Fruit fly (Drosophila melanogaster): Measurements from ENCODE around the gene CG13731.

The CG13731 gene

dm6 chr3L:17415967-17416749, 27.4 kb upstream of the CG13731 start (continued):
- no peak for TF ChIP-seq Hmx (GFP tag; optimal IDR thresholded peaks at IDR 0.05)
- TF ChIP-seq Oli (tag; optimal IDR thresholded peaks at IDR 0.05): peak; percentile 9
- TF ChIP-seq vfl (GFP tag; optimal IDR thresholded peaks at IDR 0.05): peak; percentile 56
- no peak for TF ChIP-seq Drgx (GFP tag; IDR thresholded peaks at IDR 0.05)
- 0 out of 3 replicates have a peak, but pooled peaks have one; percentile 9 for TF ChIP-seq Mrtf (GFP tag; IDR thresholded peaks at IDR 0.05)
- TF ChIP-seq HLH54F (GFP tag; optimal IDR thresholded peaks at IDR 0.05): peak; percentile 38
- no peak for TF ChIP-seq rib (GFP tag; IDR thresholded peaks at IDR 0.05)
- peak; percentile 69 for TF ChIP-seq CG16815 (GFP tag; optimal IDR thresholded peaks at IDR 0.05)
- peak; percentile 7 for TF ChIP-seq Blimp-1 (GFP tag; optimal IDR thresholded peaks at IDR 0.05)
- TF ChIP-seq eve (GFP tag; optimal IDR thresholded peaks at IDR 0.05): peak in 1 of 2 experiments; percentile 83
- TF ChIP-seq CG31388 (GFP tag; optimal IDR thresholded peaks at IDR 0.05): no peak
- TF ChIP-seq bab2 (GFP tag; optimal IDR thresholded peaks at IDR 0.05): peak; percentile 37
- TF ChIP-seq Gug (GFP tag; IDR thresholded peaks at IDR 0.05): no peak
- TF ChIP-seq eyg (GFP tag; optimal IDR thresholded peaks at IDR 0.05): no peak
- peak; percentile 12 for TF ChIP-seq CG17385 (GFP tag; optimal IDR thresholded peaks at IDR 0.05)
- peak in 1 of 3 experiments; percentile 86 for TF ChIP-seq lola (GFP tag; optimal IDR thresholded peaks at IDR 0.05)
- TF ChIP-seq dysf (GFP tag; IDR thresholded peaks at IDR 0.05): 0 out of 3 replicates have a peak, but pooled peaks have one; percentile 17
- peak; percentile 23 for TF ChIP-seq Max (GFP tag; optimal IDR thresholded peaks at IDR 0.05)
- peak; percentile 42 for TF ChIP-seq Mes4 (GFP tag; optimal IDR thresholded peaks at IDR 0.05)
- peak; percentile 3 for TF ChIP-seq shn (GFP tag; optimal IDR thresholded peaks at IDR 0.05)
- TF ChIP-seq CG12155 (GFP tag; optimal IDR thresholded peaks at IDR 0.05): peak; percentile 43
- TF ChIP-seq dpn (GFP tag; optimal IDR thresholded peaks at IDR 0.05): peak; percentile 37 to 38
- peak; percentile 59 for TF ChIP-seq CG30431 (GFP tag; optimal IDR thresholded peaks at IDR 0.05)
- TF ChIP-seq pb (GFP tag; optimal IDR thresholded peaks at IDR 0.05): no peak
- no peak for TF ChIP-seq CG8478 (optimal IDR thresholded peaks at IDR 0.05)
- 0 out of 2 replicates have a peak, but pooled peaks have one; percentile 8 for TF ChIP-seq chm (GFP tag; IDR thresholded peaks at IDR 0.05)
- peak; percentile 92 for TF ChIP-seq Ets65A (GFP tag)
- peak in 1 of 2 experiments; percentile 98 for TF ChIP-seq tll (GFP tag; optimal IDR thresholded peaks at IDR 0.05)
- TF ChIP-seq chif (GFP tag; optimal IDR thresholded peaks at IDR 0.05): peak; percentile 32 to 70
- peak; percentile 80 for TF ChIP-seq pros (GFP tag; optimal IDR thresholded peaks at IDR 0.05)
- TF ChIP-seq CG14710 (tag; optimal IDR thresholded peaks at IDR 0.05): peak; percentile 78
- TF ChIP-seq Scr (GFP tag; IDR thresholded peaks at IDR 0.05; ENCODE audit: partially characterized antibody): no peak
- TF ChIP-seq Doc2 (GFP tag; IDR thresholded peaks at IDR 0.05): no peak
- peak; percentile 36 for TF ChIP-seq org-1 (GFP tag; optimal IDR thresholded peaks at IDR 0.05)
- no peak for TF ChIP-seq CG8281 (tag; optimal IDR thresholded peaks at IDR 0.05)
- TF ChIP-seq CG10147 (GFP tag; optimal IDR thresholded peaks at IDR 0.05): peak; percentile 2
- TF ChIP-seq CG12104 (GFP tag; optimal IDR thresholded peaks at IDR 0.05): peak; percentile 15
- peak; percentile 41 for TF ChIP-seq pho (GFP tag; optimal IDR thresholded peaks at IDR 0.05)
- peak; percentile 80 for TF ChIP-seq nom (GFP tag; optimal IDR thresholded peaks at IDR 0.05)
- TF ChIP-seq kay (GFP tag; optimal IDR thresholded peaks at IDR 0.05): peak; percentile 3
- no peak for TF ChIP-seq CG6272 (GFP tag; IDR thresholded peaks at IDR 0.05)
- TF ChIP-seq lov (optimal IDR thresholded peaks at IDR 0.05): no peak
- TF ChIP-seq lov (GFP tag; IDR thresholded peaks at IDR 0.05): no peak; the same call in 2 of the 3 replicates
- TF ChIP-seq CG9817 (tag; optimal IDR thresholded peaks at IDR 0.05): no peak
- TF ChIP-seq CG18764 (GFP tag; optimal IDR thresholded peaks at IDR 0.05): no peak
- TF ChIP-seq gsb-n (tag; optimal IDR thresholded peaks at IDR 0.05): peak; percentile 56
- no peak for TF ChIP-seq corto (GFP tag; optimal IDR thresholded peaks at IDR 0.05)
- peak; percentile 24 for TF ChIP-seq MTF-1 (GFP tag; optimal IDR thresholded peaks at IDR 0.05; ENCODE audit: borderline replicate concordance)
- TF ChIP-seq Atf-2 (GFP tag; optimal IDR thresholded peaks at IDR 0.05): peak; percentile 8
